Worm (Caenorhabditis elegans) whole organism, L4 larva: ENCODE results near the gene F28F9.2.

Source experiments
- F26F4.8 ChIP-seq: fragments of 200-800 bp; sonication (Bioruptor generic); conservative IDR thresholded peaks from 2 replicates; pipeline ENCODE4 v1.3.6; 2022; ENCODE audit warnings: missing genetic modification characterization, missing compliant biosample characterization
- F44E2.7 ChIP-seq: fragments of 200-800 bp; sonication (Bioruptor generic); IDR thresholded peaks from 2 replicates; pipeline ENCODE4 v2.1.2; 2022; ENCODE audit warnings: missing genetic modification characterization, missing compliant biosample characterization
- F49E8.2 ChIP-seq: sonication (generic microtip); optimal IDR thresholded peaks from 2 replicates; lab custom pipeline; 2016; ENCODE audit warnings: missing compliant biosample characterization, mild to moderate bottlenecking, missing genetic modification characterization, borderline replicate concordance
- R02D3.7 ChIP-seq: fragments of 150-350 bp; sonication (generic microtip); optimal IDR thresholded peaks from 3 replicates; lab custom pipeline; 2014; ENCODE audit warnings: missing biosample characterization, missing genetic modification characterization
- aha-1 ChIP-seq: fragments of 150-350 bp; peaks from one replicate; lab custom pipeline; 2014; ENCODE audit warnings: missing biosample characterization, missing genetic modification characterization
- ceh-32 ChIP-seq: sonication (generic microtip); optimal IDR thresholded peaks from 2 replicates; lab custom pipeline; 2016; ENCODE audit warnings: mild to moderate bottlenecking, missing genetic modification characterization, missing compliant biosample characterization; ENCODE audit not compliant: poor library complexity
- ceh-44 ChIP-seq: fragments of 200-800 bp; sonication (Bioruptor generic); IDR thresholded peaks from 2 replicates; pipeline ENCODE4 v1.3.6; 2022; ENCODE audit warnings: missing genetic modification reagents, missing genetic modification characterization, missing compliant biosample characterization
- cey-2 ChIP-seq: sonication (generic microtip); optimal IDR thresholded peaks from 3 replicates; lab custom pipeline; 2017; ENCODE audit warnings: missing genetic modification characterization, mild to moderate bottlenecking, missing compliant biosample characterization, antibody characterized with exemption, borderline replicate concordance; ENCODE audit not compliant: insufficient read depth
- daf-16 ChIP-seq, 3 experiments: sonication (generic microtip); optimal IDR thresholded peaks; 2 replicates each; lab custom pipeline; 2016 to 2017; ENCODE audit warnings: missing genetic modification characterization in 3 of 3, missing genetic modification reagents in 3 of 3, mild to moderate bottlenecking in 2 of 3, missing compliant biosample characterization in 2 of 3, missing biosample characterization in 1 of 3, moderate library complexity in 1 of 3
- daf-19 ChIP-seq: fragments of 200-800 bp; sonication (Bioruptor generic); conservative IDR thresholded peaks from 2 replicates; pipeline ENCODE4 v1.3.6; 2022; ENCODE audit warnings: missing genetic modification characterization, missing compliant biosample characterization
- dmd-6 ChIP-seq: fragments of 200-800 bp; sonication (Bioruptor generic); IDR thresholded peaks from 2 replicates; pipeline ENCODE4 v1.3.6; 2022; ENCODE audit warnings: missing genetic modification reagents, missing genetic modification characterization, missing compliant biosample characterization
- duxl-1 ChIP-seq: sonication (generic microtip); optimal IDR thresholded peaks from 2 replicates; lab custom pipeline; 2016; ENCODE audit warnings: mild to moderate bottlenecking, missing genetic modification characterization, moderate library complexity, missing compliant biosample characterization; ENCODE audit not compliant: poor library complexity
- dve-1 ChIP-seq: sonication (generic microtip); optimal IDR thresholded peaks from 2 replicates; lab custom pipeline; 2017; ENCODE audit warnings: antibody characterized with exemption, mild to moderate bottlenecking, missing genetic modification characterization, missing compliant biosample characterization; ENCODE audit not compliant: insufficient read depth
- hif-1 ChIP-seq, 2 experiments: sonication (generic microtip); optimal IDR thresholded peaks; 2 replicates each; lab custom pipeline; 2016 to 2017; ENCODE audit warnings: missing compliant biosample characterization in 2 of 2, missing genetic modification characterization in 2 of 2, missing genetic modification reagents in 2 of 2, missing genotype in 2 of 2, mild to moderate bottlenecking in 1 of 2
- hlh-11 ChIP-seq: fragments of 200-800 bp; sonication (Bioruptor generic); optimal IDR thresholded peaks from 2 replicates; lab custom pipeline; 2018; ENCODE audit warnings: mild to moderate bottlenecking, missing genetic modification characterization, missing compliant biosample characterization
- hlh-30 ChIP-seq: sonication (generic microtip); optimal IDR thresholded peaks from 2 replicates; lab custom pipeline; 2017; ENCODE audit warnings: antibody characterized with exemption, mild to moderate bottlenecking, missing genetic modification characterization, missing compliant biosample characterization; ENCODE audit not compliant: insufficient read depth
- lim-7 ChIP-seq: fragments of 200-800 bp; sonication (Bioruptor generic); IDR thresholded peaks from 2 replicates; pipeline ENCODE4 v1.3.6; 2022; ENCODE audit warnings: missing genetic modification characterization, missing compliant biosample characterization
- lsy-2 ChIP-seq, 2 experiments: fragments of 150-350 bp in 1 of 2; sonication (generic microtip) in 1 of 2; optimal IDR thresholded peaks; 2 replicates each; lab custom pipeline; 2014 to 2017; ENCODE audit warnings: missing biosample characterization in 2 of 2, missing genetic modification characterization in 2 of 2
- mdl-1 ChIP-seq, 2 experiments: fragments of 150-350 bp in 1 of 2; sonication (generic microtip) in 1 of 2; optimal IDR thresholded peaks; 2 replicates each; lab custom pipeline; 2014 to 2017; ENCODE audit warnings: missing biosample characterization in 2 of 2, missing genetic modification characterization in 2 of 2
- mep-1 ChIP-seq: fragments of 150-350 bp; sonication (generic microtip); optimal IDR thresholded peaks from 3 replicates; lab custom pipeline; 2014; ENCODE audit warnings: missing biosample characterization, missing genetic modification characterization
- mes-2 ChIP-seq: sonication (generic microtip); optimal IDR thresholded peaks from 2 replicates; lab custom pipeline; 2016; ENCODE audit warnings: missing genotype, mild to moderate bottlenecking, missing genetic modification characterization, missing compliant biosample characterization; ENCODE audit not compliant: poor library complexity, severe bottlenecking
- mxl-2 ChIP-seq: fragments of 200-800 bp; sonication (Bioruptor generic); conservative IDR thresholded peaks from 2 replicates; pipeline ENCODE4 v1.3.6; 2022; ENCODE audit warnings: missing genetic modification reagents, missing genetic modification characterization, missing compliant biosample characterization
- nhr-237 ChIP-seq: sonication (generic microtip); optimal IDR thresholded peaks from 2 replicates; lab custom pipeline; 2017; ENCODE audit warnings: missing biosample characterization, missing genetic modification characterization
- nhr-25 ChIP-seq: sonication (generic microtip); optimal IDR thresholded peaks from 2 replicates; lab custom pipeline; 2017; ENCODE audit warnings: missing genetic modification characterization, mild to moderate bottlenecking, missing compliant biosample characterization, antibody characterized with exemption, moderate library complexity, borderline replicate concordance; ENCODE audit not compliant: insufficient read depth
- nhr-28 ChIP-seq: fragments of 150-350 bp; optimal IDR thresholded peaks from 2 replicates; lab custom pipeline; 2014; ENCODE audit warnings: missing biosample characterization, missing genetic modification characterization
- nhr-41 ChIP-seq: fragments of 200-800 bp; sonication (Bioruptor generic); IDR thresholded peaks from 2 replicates; pipeline ENCODE4 v1.3.6; 2022; ENCODE audit warnings: missing genetic modification reagents, missing genetic modification characterization, missing compliant biosample characterization
- nhr-48 ChIP-seq: sonication (generic microtip); optimal IDR thresholded peaks from 2 replicates; lab custom pipeline; 2016; ENCODE audit warnings: mild to moderate bottlenecking, missing genetic modification characterization, missing compliant biosample characterization
- nhr-77 ChIP-seq: fragments of 150-350 bp; optimal IDR thresholded peaks from 2 replicates; lab custom pipeline; 2014; ENCODE audit warnings: missing biosample characterization, missing genetic modification characterization
- pqm-1 ChIP-seq: sonication (generic microtip); optimal IDR thresholded peaks from 2 replicates; lab custom pipeline; 2017; ENCODE audit warnings: missing biosample characterization, missing genetic modification characterization
- rbr-2 ChIP-seq: sonication (generic microtip); optimal IDR thresholded peaks from 2 replicates; lab custom pipeline; 2016; ENCODE audit warnings: missing genotype, missing genetic modification characterization, missing compliant biosample characterization
- sdz-12 ChIP-seq: fragments of 200-800 bp; sonication (Bioruptor generic); optimal IDR thresholded peaks from 2 replicates; lab custom pipeline; 2018; ENCODE audit warnings: mild to moderate bottlenecking, missing genetic modification characterization, missing compliant biosample characterization
- set-16 ChIP-seq: fragments of 200-800 bp; sonication (Bioruptor generic); IDR thresholded peaks from 2 replicates; pipeline ENCODE4 v1.3.6; 2022; ENCODE audit warnings: missing genetic modification reagents, missing genetic modification characterization, missing compliant biosample characterization
- snpc-4 ChIP-seq: fragments of 150-350 bp; optimal IDR thresholded peaks from 2 replicates; lab custom pipeline; 2014; ENCODE audit warnings: missing biosample characterization, missing genetic modification characterization
- spr-1 ChIP-seq: sonication (generic microtip); optimal IDR thresholded peaks from 2 replicates; lab custom pipeline; 2016; ENCODE audit warnings: mild to moderate bottlenecking, missing genetic modification characterization, missing compliant biosample characterization
- spr-3 ChIP-seq: fragments of 200-800 bp; sonication (Bioruptor generic); optimal IDR thresholded peaks from 2 replicates; lab custom pipeline; 2018; ENCODE audit warnings: mild to moderate bottlenecking, missing genetic modification characterization, missing compliant biosample characterization
- unc-62 ChIP-seq, 3 experiments: fragments of 150-350 bp in 1 of 3; sonication (generic microtip); optimal IDR thresholded peaks in 2 of 3; peaks in 1 of 3; 1 replicate in 1 of 3; 2 replicates in 2 of 3; lab custom pipeline; 2014 to 2017; ENCODE audit warnings: missing biosample characterization in 3 of 3, missing genetic modification characterization in 3 of 3, missing genetic modification reagents in 3 of 3, missing genotype in 1 of 3

Gene F28F9.2

ce11 chrIV:3803252-3803651 lies 36.3 kb upstream of the F28F9.2 start, which contains the start of the genes algn-14 and M02B7.2 (continued):
- TF ChIP-seq F44E2.7 (GFP tag; lab: Robert Waterston, UW), result no peak
- TF ChIP-seq ceh-32 (tag; lab: Kevin White, UChicago), result no peak
- TF ChIP-seq daf-16 (GFP tag; optimal IDR thresholded peaks at IDR 0.05; lab: Kevin White, UChicago), result no peak
- peak; percentile 60 for TF ChIP-seq daf-16 (tag; optimal IDR thresholded peaks at IDR 0.05; lab: Kevin White, UChicago)
- TF ChIP-seq, all 104 proteins: peak for 22

ce11 chrIV:3805219-3805618 lies 34.3 kb upstream of the F28F9.2 start, which contains the start of gene fbxc-47:
Gene fbxc-47 (plus strand): TSS chrIV:3805519.
- no peak for TF ChIP-seq snpc-4 (tag; lab: Kevin White, UChicago)
- peak in 1 of 2 experiments; percentile 9 for TF ChIP-seq unc-62 (GFP tag; optimal IDR thresholded peaks at IDR 0.05 in 1 of 2; lab: Kevin White, UChicago)
- TF ChIP-seq unc-62 (tag; optimal IDR thresholded peaks at IDR 0.05; lab: Kevin White, UChicago), result no peak
- TF ChIP-seq spr-1 (tag; lab: Kevin White, UChicago), result no peak
- no peak for TF ChIP-seq F26F4.8

DNA sequence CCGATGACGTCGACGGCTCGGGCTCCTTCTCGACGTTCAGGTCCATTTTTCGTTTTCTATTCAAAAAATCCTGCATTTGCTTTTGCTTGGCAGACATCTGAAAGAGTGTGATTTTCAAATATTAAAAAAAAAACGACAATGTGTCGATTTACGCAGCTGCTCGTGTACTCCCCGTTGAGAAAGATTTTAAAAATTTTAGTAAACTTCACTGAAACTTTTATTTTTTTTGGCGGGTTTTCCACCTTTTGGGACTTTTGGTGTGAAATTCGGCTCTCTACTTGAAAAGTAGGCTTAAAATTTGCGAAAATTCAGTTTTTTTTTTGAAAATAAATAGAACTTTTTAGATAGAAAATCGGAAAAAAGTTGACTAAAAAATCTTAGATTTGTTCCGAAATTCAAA lies 32.4 kb upstream of the F28F9.2 start, which contains the start of gene M02B7.7:
Gene M02B7.7 (minus strand): TSS at position 101 of the 400 bp plus-strand sequence.
- no peak for TF ChIP-seq spr-3 (GFP tag; lab: Kevin White, UChicago)
- peak; percentile 3 for TF ChIP-seq mes-2 (tag; lab: Kevin White, UChicago)

DNA sequence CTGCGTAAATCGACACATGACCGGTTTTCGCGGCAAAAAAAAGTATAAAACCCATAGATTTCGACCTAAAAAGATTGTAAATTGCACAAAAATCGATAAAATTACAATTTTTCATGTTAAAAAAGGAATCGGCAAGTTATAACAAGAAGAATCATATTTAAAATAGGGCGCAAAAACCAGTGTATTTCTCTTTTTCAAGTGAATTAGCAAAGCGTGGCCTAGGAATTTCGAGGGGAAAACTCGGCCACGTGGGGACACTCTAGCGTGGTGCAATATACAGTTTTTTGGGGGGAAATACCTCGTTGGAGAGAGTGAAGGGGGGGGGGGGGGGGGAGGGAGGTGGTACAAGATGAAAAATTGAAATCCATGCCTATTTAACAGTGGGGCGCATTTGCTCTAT lies 32.0 kb upstream of the F28F9.2 start:
- TF ChIP-seq sdz-12 (GFP tag; lab: Kevin White, UChicago) (no peak), mes-2 (tag; lab: Kevin White, UChicago) (peak; percentile 53), aha-1 (tag; lab: Kevin White, UChicago) (peak; percentile 12)
- TF ChIP-seq, all 104 proteins: peak for 2

DNA sequence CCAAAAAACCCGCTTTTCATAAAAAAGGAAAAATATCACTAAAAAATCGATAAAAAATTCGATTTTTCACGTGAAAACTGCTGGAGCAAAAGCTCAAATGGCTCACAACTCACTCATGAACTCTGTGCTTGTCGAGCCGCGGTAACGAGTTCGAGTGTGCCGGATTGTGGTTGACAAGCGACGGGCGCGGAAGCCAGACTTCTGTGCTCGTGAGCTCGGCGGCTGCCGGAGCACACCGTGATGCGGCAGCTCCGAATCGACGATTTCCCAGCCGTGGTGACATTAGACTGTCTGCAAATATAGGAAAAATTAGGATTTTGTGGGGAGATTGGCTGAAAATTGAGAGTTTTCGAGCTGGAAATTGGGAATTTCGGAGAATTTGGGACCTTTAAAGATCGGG lies 26.7 kb upstream of the F28F9.2 start:
- TF ChIP-seq rbr-2 (tag; lab: Kevin White, UChicago), result no peak
- TF ChIP-seq F49E8.2 (tag; lab: Kevin White, UChicago), result no peak
- no peak for TF ChIP-seq dmd-6 (GFP tag; lab: Robert Waterston, UW)
- no peak for TF ChIP-seq mxl-2
- TF ChIP-seq spr-3 (GFP tag; lab: Kevin White, UChicago), result no peak
- TF ChIP-seq ceh-44 (GFP tag; lab: Robert Waterston, UW), result no peak
- peak; percentile 78 for TF ChIP-seq set-16

DNA sequence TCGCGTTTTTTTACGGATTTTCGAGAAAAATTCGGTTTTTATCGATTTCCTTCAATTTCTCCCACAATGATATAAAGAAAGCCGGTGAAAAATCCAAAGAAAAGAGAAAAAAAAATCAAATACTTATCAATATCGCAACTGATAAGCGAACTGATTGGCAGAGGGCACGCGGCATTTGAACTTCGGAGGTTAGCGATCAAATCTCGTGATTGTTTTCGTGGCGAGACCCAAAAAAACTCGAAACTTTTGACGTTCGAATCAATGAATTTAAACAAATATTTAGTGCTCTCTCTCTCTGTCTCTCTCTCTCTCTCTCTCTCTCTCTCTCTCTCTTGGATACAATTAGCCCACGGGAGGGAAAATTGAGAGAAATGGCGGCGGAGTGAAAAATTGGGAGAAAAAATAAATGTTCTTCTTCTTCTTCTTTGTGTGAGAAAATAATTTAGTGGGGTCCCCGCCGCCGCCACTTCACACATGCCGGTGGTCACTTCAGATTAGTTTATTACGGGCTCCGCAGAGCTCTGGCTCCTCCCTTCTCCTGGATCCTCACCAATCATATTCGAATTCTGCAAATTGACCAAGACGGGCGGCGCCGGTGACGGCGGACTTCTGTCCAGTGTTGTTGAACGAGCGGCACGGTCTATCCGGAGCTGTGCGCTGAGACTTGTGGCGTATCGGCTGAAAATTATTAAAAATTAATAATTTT lies 24.8 kb upstream of the F28F9.2 start:
- TF ChIP-seq hif-1 (tag; optimal IDR thresholded peaks at IDR 0.05; lab: Kevin White, UChicago) (no peak), daf-16 (GFP tag; optimal IDR thresholded peaks at IDR 0.05; lab: Kevin White, UChicago) (no peak), daf-16 (tag; optimal IDR thresholded peaks at IDR 0.05; lab: Kevin White, UChicago) (peak; percentile 47), nhr-77 (tag; lab: Kevin White, UChicago) (no peak), nhr-25 (no peak), nhr-41 (GFP tag; lab: Robert Waterston, UW) (peak; percentile 71; the same call in 1 of the 2 replicates), R02D3.7 (no peak), nhr-28 (tag; lab: Kevin White, UChicago) (peak; percentile 55), lim-7 (no peak), duxl-1 (tag; lab: Kevin White, UChicago) (no peak), cey-2 (tag; lab: Kevin White, UChicago) (no peak), set-16 (peak; percentile 53), dve-1 (tag; lab: Kevin White, UChicago) (peak; percentile 54), mep-1 (tag; lab: Kevin White, UChicago) (peak; percentile 0), mdl-1 (tag; optimal IDR thresholded peaks at IDR 0.05; lab: Kevin White, UChicago) (peak in 1 of 2 experiments; percentile 4), daf-19 (GFP tag; lab: Robert Waterston, UW) (no peak), pqm-1 (tag; lab: Kevin White, UChicago) (peak; percentile 43), nhr-237 (no peak), nhr-48 (tag; lab: Kevin White, UChicago) (no peak), lsy-2 (tag; optimal IDR thresholded peaks at IDR 0.05; lab: Kevin White, UChicago) (peak in 1 of 2 experiments; percentile 19), hlh-11 (tag; lab: Kevin White, UChicago) (peak; percentile 43), dmd-6 (GFP tag; lab: Robert Waterston, UW) (peak; percentile 49; the same call in 1 of the 2 replicates), hlh-30 (tag; lab: Kevin White, UChicago) (peak; percentile 62)
